Worm (Caenorhabditis elegans) whole organism, mixed stage, embryonic: ENCODE results near the gene msrp-3.

Experiments
- M03D4.4 ChIP-seq: sonication (generic microtip); optimal IDR thresholded peaks from 2 replicates; lab custom pipeline; 2017; ENCODE audit warnings: mild to moderate bottlenecking, missing genetic modification characterization, missing compliant biosample characterization
- bed-3 ChIP-seq: fragments of 200-800 bp; sonication (Bioruptor generic); optimal IDR thresholded peaks from 3 replicates; lab custom pipeline; 2018; ENCODE audit warnings: mild to moderate bottlenecking, missing genetic modification characterization, moderate library complexity, missing compliant biosample characterization
- blmp-1 ChIP-seq: fragments of 150-350 bp; optimal IDR thresholded peaks from 2 replicates; lab custom pipeline; 2014; ENCODE audit warnings: missing biosample characterization, missing genetic modification characterization
- ceh-39 ChIP-seq: fragments of 150-350 bp; optimal IDR thresholded peaks from 2 replicates; lab custom pipeline; 2014; ENCODE audit warnings: missing biosample characterization, missing genetic modification characterization
- ceh-43 ChIP-seq: fragments of 200-800 bp; sonication (Bioruptor generic); optimal IDR thresholded peaks from 2 replicates; lab custom pipeline; 2018; ENCODE audit warnings: mild to moderate bottlenecking, missing genetic modification characterization, moderate library complexity, missing compliant biosample characterization
- ceh-83 ChIP-seq: fragments of 200-800 bp; sonication (Bioruptor generic); optimal IDR thresholded peaks from 2 replicates; lab custom pipeline; 2018; ENCODE audit warnings: mild to moderate bottlenecking, missing genetic modification characterization, missing compliant biosample characterization
- ces-1 ChIP-seq: fragments of 150-350 bp; optimal IDR thresholded peaks from 2 replicates; lab custom pipeline; 2014; ENCODE audit warnings: missing biosample characterization, missing genetic modification reagents, missing genetic modification characterization
- cnd-1 ChIP-seq: fragments of 200-800 bp; sonication (Bioruptor generic); optimal IDR thresholded peaks from 2 replicates; lab custom pipeline; 2018; ENCODE audit warnings: mild to moderate bottlenecking, missing genetic modification characterization, missing compliant biosample characterization
- drap-1 ChIP-seq: fragments of 200-800 bp; sonication (Bioruptor generic); optimal IDR thresholded peaks from 3 replicates; lab custom pipeline; 2018; ENCODE audit warnings: mild to moderate bottlenecking, missing genetic modification characterization, missing compliant biosample characterization
- elt-1 ChIP-seq: sonication (generic microtip); optimal IDR thresholded peaks from 2 replicates; lab custom pipeline; 2017; ENCODE audit warnings: missing genetic modification characterization, mild to moderate bottlenecking, missing compliant biosample characterization, antibody characterized with exemption, moderate library complexity, borderline replicate concordance; ENCODE audit not compliant: insufficient read depth
- elt-3 ChIP-seq: fragments of 150-350 bp; optimal IDR thresholded peaks from 2 replicates; lab custom pipeline; 2014; ENCODE audit warnings: missing biosample characterization, missing genetic modification characterization
- flh-1 ChIP-seq: fragments of 200-800 bp; sonication (Bioruptor generic); optimal IDR thresholded peaks from 2 replicates; lab custom pipeline; 2018; ENCODE audit warnings: mild to moderate bottlenecking, missing genetic modification characterization, moderate library complexity, missing compliant biosample characterization
- hlh-1 ChIP-seq: fragments of 150-350 bp; optimal IDR thresholded peaks from 2 replicates; lab custom pipeline; 2014; ENCODE audit warnings: missing biosample characterization, missing genetic modification reagents, missing genetic modification characterization
- lin-13 ChIP-seq: fragments of 150-350 bp; optimal IDR thresholded peaks from 2 replicates; lab custom pipeline; 2014; ENCODE audit warnings: missing biosample characterization, missing genetic modification characterization
- lin-32 ChIP-seq: fragments of 200-800 bp; sonication (Bioruptor generic); optimal IDR thresholded peaks from 2 replicates; lab custom pipeline; 2018; ENCODE audit warnings: mild to moderate bottlenecking, missing genetic modification characterization, missing compliant biosample characterization
- lsy-2 ChIP-seq: fragments of 150-350 bp; optimal IDR thresholded peaks from 2 replicates; lab custom pipeline; 2014; ENCODE audit warnings: missing biosample characterization, missing genetic modification characterization
- mab-5 ChIP-seq: fragments of 150-350 bp; optimal IDR thresholded peaks from 2 replicates; lab custom pipeline; 2014; ENCODE audit warnings: missing biosample characterization, missing genetic modification characterization
- mep-1 ChIP-seq: fragments of 150-350 bp; optimal IDR thresholded peaks from 2 replicates; lab custom pipeline; 2017; ENCODE audit warnings: missing biosample characterization, missing genetic modification reagents, missing genetic modification characterization, inconsistent platforms
- mls-2 ChIP-seq: sonication (generic microtip); optimal IDR thresholded peaks from 2 replicates; lab custom pipeline; 2016; ENCODE audit warnings: mild to moderate bottlenecking, missing genetic modification characterization, moderate library complexity, missing compliant biosample characterization
- nhr-12 ChIP-seq: fragments of 150-350 bp; optimal IDR thresholded peaks from 2 replicates; lab custom pipeline; 2014; ENCODE audit warnings: missing biosample characterization, missing genetic modification characterization
- nhr-2 ChIP-seq: fragments of 150-350 bp; optimal IDR thresholded peaks from 2 replicates; lab custom pipeline; 2014; ENCODE audit warnings: missing biosample characterization, missing genetic modification characterization
- nhr-237 ChIP-seq: fragments of 150-350 bp; optimal IDR thresholded peaks from 2 replicates; lab custom pipeline; 2014; ENCODE audit warnings: missing biosample characterization, missing genetic modification characterization
- nhr-28 ChIP-seq: fragments of 150-350 bp; optimal IDR thresholded peaks from 2 replicates; lab custom pipeline; 2014; ENCODE audit warnings: missing biosample characterization, missing genetic modification characterization
- nhr-76 ChIP-seq: sonication (generic microtip); optimal IDR thresholded peaks from 2 replicates; lab custom pipeline; 2017; ENCODE audit warnings: missing biosample characterization, missing genetic modification characterization
- pha-4 ChIP-seq: fragments of 150-350 bp; optimal IDR thresholded peaks from 2 replicates; lab custom pipeline; 2018; ENCODE audit warnings: missing biosample characterization, missing genetic modification reagents, missing genetic modification characterization
- sptf-1 ChIP-seq: sonication (generic microtip); optimal IDR thresholded peaks from 2 replicates; lab custom pipeline; 2017; ENCODE audit warnings: mild to moderate bottlenecking, missing genetic modification characterization, moderate library complexity, missing compliant biosample characterization
- tbx-8 ChIP-seq: fragments of 200-800 bp; sonication (Bioruptor generic); optimal IDR thresholded peaks from 2 replicates; lab custom pipeline; 2018; ENCODE audit warnings: mild to moderate bottlenecking, missing genetic modification characterization, moderate library complexity, missing compliant biosample characterization
- unc-120 ChIP-seq: sonication (generic microtip); optimal IDR thresholded peaks from 2 replicates; lab custom pipeline; 2017; ENCODE audit warnings: missing genetic modification characterization, missing compliant biosample characterization; ENCODE audit not compliant: poor library complexity, severe bottlenecking
- unc-39 ChIP-seq: fragments of 150-350 bp; optimal IDR thresholded peaks from 2 replicates; lab custom pipeline; 2014; ENCODE audit warnings: missing biosample characterization, missing genetic modification characterization
- unc-62 ChIP-seq: fragments of 150-350 bp; optimal IDR thresholded peaks from 2 replicates; lab custom pipeline; 2014; ENCODE audit warnings: missing biosample characterization, missing genetic modification reagents, missing genetic modification characterization
- zip-8 ChIP-seq: fragments of 150-350 bp; optimal IDR thresholded peaks from 2 replicates; lab custom pipeline; 2014; ENCODE audit warnings: missing biosample characterization, missing genetic modification characterization
- ztf-11 ChIP-seq: fragments of 150-350 bp; optimal IDR thresholded peaks from 2 replicates; lab custom pipeline; 2014; ENCODE audit warnings: missing biosample characterization, missing genetic modification characterization

The msrp-3 gene

ce11 chrII:843971-844370, 29.3 kb upstream of the msrp-3 start, which contains the start of gene F28A10.4:
F28A10.4 (plus strand) TSS chrII:844271.
- no peak for TF ChIP-seq flh-1 (GFP tag; lab: Kevin White, UChicago)
- TF ChIP-seq zip-8 (tag; lab: Kevin White, UChicago): no peak
- TF ChIP-seq elt-1 (tag; lab: Kevin White, UChicago): no peak
- no peak for TF ChIP-seq M03D4.4 (tag; lab: Kevin White, UChicago)
- no peak for TF ChIP-seq lsy-2
- TF ChIP-seq unc-62 (GFP tag; lab: Kevin White, UChicago): no peak
- no peak for TF ChIP-seq nhr-76 (tag; lab: Kevin White, UChicago)
- TF ChIP-seq mab-5 (tag; lab: Kevin White, UChicago): no peak
- TF ChIP-seq ztf-11 (tag; lab: Kevin White, UChicago): no peak
- no peak for TF ChIP-seq sptf-1 (tag; lab: Kevin White, UChicago)

ce11 chrII:840131-840530, 25.5 kb upstream of the msrp-3 start, which contains the start of gene clc-33:
clc-33 (plus strand) TSS chrII:840431.
- no peak for TF ChIP-seq lin-32
- no peak for TF ChIP-seq nhr-237 (tag; lab: Kevin White, UChicago)
- TF ChIP-seq M03D4.4 (tag; lab: Kevin White, UChicago): no peak
- TF ChIP-seq flh-1 (GFP tag; lab: Kevin White, UChicago): no peak
- no peak for TF ChIP-seq ceh-83 (GFP tag; lab: Kevin White, UChicago)

DNA sequence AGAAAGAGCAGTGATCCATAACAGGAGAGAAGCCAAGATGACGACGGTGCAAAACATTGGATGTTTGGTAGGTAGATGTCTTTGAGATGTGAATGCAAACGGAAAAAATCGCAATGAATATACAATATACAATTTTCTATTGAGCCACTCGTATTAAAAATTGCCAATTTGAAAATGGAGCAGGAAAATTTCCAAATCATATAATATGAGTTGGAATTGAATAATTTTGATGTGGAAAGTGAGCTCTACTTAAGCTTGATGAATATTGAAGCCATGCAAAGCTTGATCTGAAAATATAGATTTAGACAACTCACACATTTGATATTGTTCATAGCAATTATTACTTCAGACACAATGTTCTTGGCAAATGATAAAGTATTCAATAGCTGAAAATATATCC, 23.8 kb upstream of the msrp-3 start, which contains the start of gene F28A10.8:
F28A10.8 (minus strand) TSS at position 101 of the 400 bp plus-strand sequence.
- TF ChIP-seq blmp-1 (tag; lab: Kevin White, UChicago) (no peak), nhr-76 (tag; lab: Kevin White, UChicago) (no peak), ceh-83 (GFP tag; lab: Kevin White, UChicago) (no peak), bed-3 (GFP tag; lab: Kevin White, UChicago) (no peak), ceh-39 (tag; lab: Kevin White, UChicago) (no peak), lin-32 (no peak), elt-1 (tag; lab: Kevin White, UChicago) (no peak), ztf-11 (tag; lab: Kevin White, UChicago) (no peak), drap-1 (no peak), zip-8 (tag; lab: Kevin White, UChicago) (no peak)

DNA sequence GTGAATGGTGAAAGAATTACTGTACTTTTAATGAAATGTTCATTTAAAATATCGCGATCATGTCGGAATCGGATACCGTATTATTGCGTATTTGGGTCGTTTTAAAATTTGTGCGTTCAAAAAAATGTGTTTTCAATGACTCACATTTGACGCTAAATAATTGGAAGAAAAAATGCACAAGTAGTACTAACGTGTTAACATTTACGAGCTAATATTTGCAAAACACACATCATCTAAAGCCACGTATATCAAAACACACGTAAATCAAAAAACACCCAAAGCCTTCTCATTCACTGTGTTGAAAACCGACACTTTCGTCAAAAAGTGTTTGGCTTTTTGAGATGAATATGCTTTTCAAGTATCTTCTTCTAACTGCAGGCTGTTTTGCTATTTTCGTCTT, 10.9 kb upstream of the msrp-3 start, which contains the start of gene F28A10.1:
F28A10.1 (plus strand) TSS at position 301 of the 400 bp plus-strand sequence.
- TF ChIP-seq ceh-83 (GFP tag; lab: Kevin White, UChicago) (no peak), tbx-8 (GFP tag; lab: Kevin White, UChicago) (no peak), mab-5 (tag; lab: Kevin White, UChicago) (no peak), nhr-28 (tag; lab: Kevin White, UChicago) (no peak), ces-1 (GFP tag; lab: Kevin White, UChicago) (no peak), ceh-43 (GFP tag; lab: Kevin White, UChicago) (no peak), pha-4 (tag; lab: Kevin White, UChicago) (no peak), mls-2 (tag; lab: Kevin White, UChicago) (no peak), blmp-1 (tag; lab: Kevin White, UChicago) (no peak), elt-3 (tag; lab: Kevin White, UChicago) (no peak), unc-62 (GFP tag; lab: Kevin White, UChicago) (no peak), sptf-1 (tag; lab: Kevin White, UChicago) (no peak), nhr-12 (tag; lab: Kevin White, UChicago) (no peak), ceh-39 (tag; lab: Kevin White, UChicago) (no peak), hlh-1 (no peak), M03D4.4 (tag; lab: Kevin White, UChicago) (no peak), unc-39 (no peak), unc-120 (tag; lab: Kevin White, UChicago) (no peak)

- TF ChIP-seq ceh-43 (GFP tag; lab: Kevin White, UChicago) (no peak), ztf-11 (tag; lab: Kevin White, UChicago) (no peak), pha-4 (tag; lab: Kevin White, UChicago) (no peak), mls-2 (tag; lab: Kevin White, UChicago) (no peak), mep-1 (tag; lab: Kevin White, UChicago) (no peak), M03D4.4 (tag; lab: Kevin White, UChicago) (no peak), lin-13 (tag; lab: Kevin White, UChicago) (no peak), nhr-2 (tag; lab: Kevin White, UChicago) (no peak), lsy-2 (no peak), zip-8 (tag; lab: Kevin White, UChicago) (no peak), blmp-1 (tag; lab: Kevin White, UChicago) (no peak), unc-120 (tag; lab: Kevin White, UChicago) (no peak), bed-3 (GFP tag; lab: Kevin White, UChicago) (no peak), nhr-237 (tag; lab: Kevin White, UChicago) (no peak), drap-1 (no peak), nhr-12 (tag; lab: Kevin White, UChicago) (no peak), unc-39 (no peak), cnd-1 (tag; lab: Kevin White, UChicago) (no peak), mab-5 (tag; lab: Kevin White, UChicago) (no peak), hlh-1 (no peak)
Measured at ce11 chrII:823529-823928, 8.9 kb upstream of the msrp-3 start, which contains the start of gene F46F5.10. F46F5.10 (plus strand) TSS chrII:823829.
